Fruit fly (Drosophila melanogaster): ENCODE data around the gene ttm2.

ttm2 gene

dm6 chr3L:246644-247199 is 28.2 kb upstream of the ttm2 start (continued):
- TF ChIP-seq tap (tag; optimal IDR thresholded peaks at IDR 0.05) (no peak), Side (GFP tag; optimal IDR thresholded peaks at IDR 0.05) (peak; percentile 54), emc (GFP tag; optimal IDR thresholded peaks at IDR 0.05) (no peak), maf-S (GFP tag; optimal IDR thresholded peaks at IDR 0.05) (no peak), aop (GFP tag; IDR thresholded peaks at IDR 0.05) (no peak), usp (GFP tag; optimal IDR thresholded peaks at IDR 0.05) (no peak), E2f1 (GFP tag; IDR thresholded peaks at IDR 0.05) (peak; percentile 47; the same call in 1 of the 2 replicates), CG6272 (GFP tag; IDR thresholded peaks at IDR 0.05) (no peak), CG31441 (GFP tag; IDR thresholded peaks at IDR 0.05) (no peak), HLH54F (GFP tag; optimal IDR thresholded peaks at IDR 0.05) (peak; percentile 36), CG4404 (GFP tag; IDR thresholded peaks at IDR 0.05) (no peak), CG8290 (GFP tag; optimal IDR thresholded peaks at IDR 0.05) (peak; percentile 53), CG8290 (tag; optimal IDR thresholded peaks at IDR 0.05) (no peak), CG2875 (GFP tag; optimal IDR thresholded peaks at IDR 0.05) (peak; percentile 6), Fer2 (tag; optimal IDR thresholded peaks at IDR 0.05) (no peak), insv (GFP tag; optimal IDR thresholded peaks at IDR 0.05) (peak in 1 of 2 experiments; percentile 30), CG18011 (GFP tag; optimal IDR thresholded peaks at IDR 0.05) (no peak), CG7556 (GFP tag; optimal IDR thresholded peaks at IDR 0.05) (no peak), H15 (GFP tag; IDR thresholded peaks at IDR 0.05) (0 out of 3 replicates have a peak, but pooled peaks have one; percentile 40), nmo (GFP tag; optimal IDR thresholded peaks at IDR 0.05) (peak; percentile 64), dimm (GFP tag; IDR thresholded peaks at IDR 0.05) (no peak), zfh1 (GFP tag; IDR thresholded peaks at IDR 0.05) (peak; percentile 66; the same call in 2 of the 3 replicates), pros (GFP tag; optimal IDR thresholded peaks at IDR 0.05) (no peak), ro (GFP tag; IDR thresholded peaks at IDR 0.05) (no peak), CG9797 (GFP tag; optimal IDR thresholded peaks at IDR 0.05) (peak; percentile 49), Hr51 (GFP tag; optimal IDR thresholded peaks at IDR 0.05) (peak in 1 of 2 experiments; percentile 12), schlank (tag; optimal IDR thresholded peaks at IDR 0.05) (no peak), bab2 (GFP tag; optimal IDR thresholded peaks at IDR 0.05) (no peak), fd96Cb (tag; optimal IDR thresholded peaks at IDR 0.05) (no peak), CG14710 (tag; optimal IDR thresholded peaks at IDR 0.05) (peak; percentile 69), wek (GFP tag; optimal IDR thresholded peaks at IDR 0.05) (no peak), Antp (GFP tag; optimal IDR thresholded peaks at IDR 0.05) (peak; percentile 52), ash1 (GFP tag; optimal IDR thresholded peaks at IDR 0.05) (no peak), dmrt11E (tag; optimal IDR thresholded peaks at IDR 0.05) (peak; percentile 23), C15 (GFP tag; IDR thresholded peaks at IDR 0.05) (no peak), CG8281 (tag; optimal IDR thresholded peaks at IDR 0.05) (no peak), CG1602 (GFP tag; optimal IDR thresholded peaks at IDR 0.05) (peak; percentile 34), CG32532 (GFP tag; IDR thresholded peaks at IDR 0.05) (peak; percentile 37), CG15073 (GFP tag; optimal IDR thresholded peaks at IDR 0.05) (no peak), crp (GFP tag; optimal IDR thresholded peaks at IDR 0.05) (peak in 1 of 2 experiments; percentile 42), az2 (GFP tag; optimal IDR thresholded peaks at IDR 0.05) (peak; percentile 6), fd3F (GFP tag; optimal IDR thresholded peaks at IDR 0.05) (no peak), Dp (GFP tag; optimal IDR thresholded peaks at IDR 0.05) (peak; percentile 89), TFAM (GFP tag; optimal IDR thresholded peaks at IDR 0.05) (no peak), Sry-δ (GFP tag; optimal IDR thresholded peaks at IDR 0.05) (peak; percentile 77), NFAT (GFP tag; IDR thresholded peaks at IDR 0.05) (no peak; the same call in 1 of the 2 replicates), cg (GFP tag; optimal IDR thresholded peaks at IDR 0.05) (peak; percentile 85), CG8478 (optimal IDR thresholded peaks at IDR 0.05) (no peak), CG9437 (GFP tag; optimal IDR thresholded peaks at IDR 0.05) (peak; percentile 58), Blimp-1 (GFP tag; optimal IDR thresholded peaks at IDR 0.05) (no peak), zen2 (GFP tag; IDR thresholded peaks at IDR 0.05; ENCODE audit: partially characterized antibody) (peak; percentile 41; the same call in 2 of the 3 replicates)
